Fruit fly (Drosophila melanogaster) whole organism, embryonic: ENCODE results near the gene AstC.

Experiments used
- GATAe ChIP-seq: fragments of 200-800 bp; sonication (Bioruptor generic); conservative IDR thresholded peaks from 2 replicates; pipeline ENCODE4 v1.3.6; 2022; ENCODE audit warnings: missing biosample characterization, missing genetic modification characterization
- Vsx1 ChIP-seq: fragments of 200-800 bp; sonication (Bioruptor generic); optimal IDR thresholded peaks from 2 replicates; lab custom pipeline; 2017; ENCODE audit warnings: missing biosample characterization, mild to moderate bottlenecking, missing genetic modification characterization, missing genetic modification reagents

DNA sequence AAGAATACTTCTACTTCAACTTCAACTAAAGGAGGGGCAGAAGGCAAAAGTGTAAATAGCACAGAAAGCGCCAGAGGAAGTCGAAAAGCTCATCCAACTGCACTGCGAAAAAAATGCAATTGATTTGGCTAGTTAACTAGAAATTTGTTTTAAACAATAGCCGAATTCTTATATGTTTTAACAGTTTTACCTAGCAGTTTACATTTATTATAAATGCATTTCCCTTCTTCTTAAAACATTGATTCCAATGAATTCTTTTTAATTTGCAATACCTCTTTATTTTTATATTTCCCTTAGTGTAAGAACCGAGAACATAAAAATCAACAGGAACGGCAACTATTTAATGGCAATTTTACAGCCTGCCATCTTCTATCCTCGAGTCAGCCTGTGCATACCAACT lies 32.9 kb downstream of the AstC start:
- no peak for TF ChIP-seq Vsx1
- TF ChIP-seq GATAe (GFP tag; lab: Robert Waterston, UW), result no peak
